Worm (Caenorhabditis elegans) whole organism, L4 larva: ENCODE data around the gene R03G8.3.
A peak's percentile ranks its signal among the peaks of the same experiment; 100 is the strongest.

ENCODE experiments used
- D1046.2 ChIP-seq: fragments of 200-800 bp; sonication (Bioruptor generic); IDR thresholded peaks from 2 replicates; pipeline ENCODE4 v1.3.6; 2022; ENCODE audit warnings: missing genetic modification characterization, missing compliant biosample characterization
- F26F4.8 ChIP-seq: fragments of 200-800 bp; sonication (Bioruptor generic); conservative IDR thresholded peaks from 2 replicates; pipeline ENCODE4 v1.3.6; 2022; ENCODE audit warnings: missing genetic modification characterization, missing compliant biosample characterization
- F37D6.2 ChIP-seq: sonication (generic microtip); optimal IDR thresholded peaks from 2 replicates; lab custom pipeline; 2016; ENCODE audit warnings: mild to moderate bottlenecking, missing genetic modification characterization, missing compliant biosample characterization
- F49E8.2 ChIP-seq: sonication (generic microtip); optimal IDR thresholded peaks from 2 replicates; lab custom pipeline; 2016; ENCODE audit warnings: missing compliant biosample characterization, mild to moderate bottlenecking, missing genetic modification characterization, borderline replicate concordance
- T26A8.4 ChIP-seq: fragments of 200-800 bp; sonication (Bioruptor generic); IDR thresholded peaks from 2 replicates; pipeline ENCODE4 v1.3.6; 2022; ENCODE audit warnings: missing genetic modification characterization, missing compliant biosample characterization
- Y105C5A.15 ChIP-seq: fragments of 200-800 bp; sonication (Bioruptor generic); IDR thresholded peaks from 2 replicates; pipeline ENCODE4 v1.3.6; 2022; ENCODE audit warnings: missing genetic modification characterization, missing compliant biosample characterization
- ama-1 ChIP-seq: fragments of 150-350 bp; optimal IDR thresholded peaks from 2 replicates; lab custom pipeline; 2014; ENCODE audit warnings: inconsistent platforms, mixed read lengths
- ceh-20 ChIP-seq: fragments of 200-800 bp; sonication (Bioruptor generic); IDR thresholded peaks from 2 replicates; pipeline ENCODE4 v1.3.6; 2022; ENCODE audit warnings: missing genetic modification reagents, missing genetic modification characterization, missing compliant biosample characterization
- ceh-32 ChIP-seq: sonication (generic microtip); optimal IDR thresholded peaks from 2 replicates; lab custom pipeline; 2016; ENCODE audit warnings: mild to moderate bottlenecking, missing genetic modification characterization, missing compliant biosample characterization; ENCODE audit not compliant: poor library complexity
- ceh-62 ChIP-seq: sonication (generic microtip); optimal IDR thresholded peaks from 2 replicates; lab custom pipeline; 2017; ENCODE audit warnings: missing biosample characterization, missing genetic modification characterization
- ceh-82 ChIP-seq: sonication (generic microtip); optimal IDR thresholded peaks from 2 replicates; lab custom pipeline; 2017; ENCODE audit warnings: missing biosample characterization, missing genetic modification characterization
- ctbp-1 ChIP-seq: fragments of 200-800 bp; sonication (Bioruptor generic); IDR thresholded peaks from 2 replicates; pipeline ENCODE4 v1.3.6; 2022; ENCODE audit warnings: missing genetic modification reagents, missing genetic modification characterization, missing compliant biosample characterization
- dmd-6 ChIP-seq: fragments of 200-800 bp; sonication (Bioruptor generic); IDR thresholded peaks from 2 replicates; pipeline ENCODE4 v1.3.6; 2022; ENCODE audit warnings: missing genetic modification reagents, missing genetic modification characterization, missing compliant biosample characterization
- dmd-8 ChIP-seq: fragments of 200-800 bp; sonication (Bioruptor generic); IDR thresholded peaks from 2 replicates; pipeline ENCODE4 v1.3.6; 2022; ENCODE audit warnings: missing genetic modification characterization, missing compliant biosample characterization
- dpl-1 ChIP-seq: fragments of 150-350 bp; optimal IDR thresholded peaks from 2 replicates; lab custom pipeline; 2014; ENCODE audit warnings: missing biosample characterization, missing genetic modification reagents, missing genetic modification characterization
- duxl-1 ChIP-seq: sonication (generic microtip); optimal IDR thresholded peaks from 2 replicates; lab custom pipeline; 2016; ENCODE audit warnings: mild to moderate bottlenecking, missing genetic modification characterization, moderate library complexity, missing compliant biosample characterization; ENCODE audit not compliant: poor library complexity
- dve-1 ChIP-seq: sonication (generic microtip); optimal IDR thresholded peaks from 2 replicates; lab custom pipeline; 2017; ENCODE audit warnings: antibody characterized with exemption, mild to moderate bottlenecking, missing genetic modification characterization, missing compliant biosample characterization; ENCODE audit not compliant: insufficient read depth
- egl-27 ChIP-seq: sonication (generic microtip); optimal IDR thresholded peaks from 3 replicates; lab custom pipeline; 2017; ENCODE audit warnings: missing biosample characterization, missing genetic modification reagents, missing genetic modification characterization
- egl-43 ChIP-seq: fragments of 200-800 bp; sonication (Bioruptor generic); IDR thresholded peaks from 2 replicates; pipeline ENCODE4 v1.3.6; 2022; ENCODE audit warnings: missing genetic modification reagents, missing genetic modification characterization, missing compliant biosample characterization
- lin-1 ChIP-seq: fragments of 200-800 bp; sonication (Bioruptor generic); IDR thresholded peaks from 2 replicates; pipeline ENCODE4 v1.3.6; 2022; ENCODE audit warnings: missing genetic modification reagents, missing genetic modification characterization, missing compliant biosample characterization
- lin-15B ChIP-seq: fragments of 150-350 bp; sonication (generic microtip); optimal IDR thresholded peaks from 3 replicates; lab custom pipeline; 2014; ENCODE audit warnings: missing biosample characterization, missing genetic modification characterization
- lin-29 ChIP-seq: fragments of 200-800 bp; sonication (Bioruptor generic); IDR thresholded peaks from 2 replicates; pipeline ENCODE4 v1.3.6; 2022; ENCODE audit warnings: missing genetic modification reagents, missing genetic modification characterization, missing compliant biosample characterization
- lin-38 ChIP-seq: fragments of 200-800 bp; sonication (Bioruptor generic); IDR thresholded peaks from 2 replicates; pipeline ENCODE4 v1.3.6; 2022; ENCODE audit warnings: missing genetic modification reagents, missing genetic modification characterization, missing compliant biosample characterization
- lir-3 ChIP-seq: sonication (generic microtip); optimal IDR thresholded peaks from 2 replicates; lab custom pipeline; 2016; ENCODE audit warnings: mild to moderate bottlenecking, missing genetic modification characterization, missing compliant biosample characterization
- madf-9 ChIP-seq: fragments of 200-800 bp; sonication (Bioruptor generic); conservative IDR thresholded peaks from 2 replicates; pipeline ENCODE4 v1.3.6; 2022; ENCODE audit warnings: missing genetic modification reagents, missing genetic modification characterization, missing compliant biosample characterization
- nhr-10 ChIP-seq: fragments of 150-350 bp; optimal IDR thresholded peaks from 2 replicates; lab custom pipeline; 2014; ENCODE audit warnings: missing biosample characterization, missing genetic modification characterization
- nhr-102 ChIP-seq: sonication (generic microtip); optimal IDR thresholded peaks from 2 replicates; lab custom pipeline; 2016; ENCODE audit warnings: mild to moderate bottlenecking, missing genetic modification characterization, moderate library complexity, missing compliant biosample characterization
- nhr-25 ChIP-seq: sonication (generic microtip); optimal IDR thresholded peaks from 2 replicates; lab custom pipeline; 2017; ENCODE audit warnings: missing genetic modification characterization, mild to moderate bottlenecking, missing compliant biosample characterization, antibody characterized with exemption, moderate library complexity, borderline replicate concordance; ENCODE audit not compliant: insufficient read depth
- nhr-28 ChIP-seq: fragments of 150-350 bp; optimal IDR thresholded peaks from 2 replicates; lab custom pipeline; 2014; ENCODE audit warnings: missing biosample characterization, missing genetic modification characterization
- nhr-41 ChIP-seq: fragments of 200-800 bp; sonication (Bioruptor generic); IDR thresholded peaks from 2 replicates; pipeline ENCODE4 v1.3.6; 2022; ENCODE audit warnings: missing genetic modification reagents, missing genetic modification characterization, missing compliant biosample characterization
- nhr-42 ChIP-seq: fragments of 200-800 bp; sonication (Bioruptor generic); IDR thresholded peaks from 2 replicates; pipeline ENCODE4 v1.3.6; 2022; ENCODE audit warnings: missing genetic modification characterization, missing compliant biosample characterization
- nhr-6 ChIP-seq: fragments of 150-350 bp; optimal IDR thresholded peaks from 2 replicates; lab custom pipeline; 2014; ENCODE audit warnings: missing biosample characterization, missing genetic modification characterization
- nhr-76 ChIP-seq: fragments of 150-350 bp; optimal IDR thresholded peaks from 2 replicates; lab custom pipeline; 2014; ENCODE audit warnings: missing biosample characterization, missing genetic modification characterization
- nhr-77 ChIP-seq: fragments of 150-350 bp; optimal IDR thresholded peaks from 2 replicates; lab custom pipeline; 2014; ENCODE audit warnings: missing biosample characterization, missing genetic modification characterization
- pha-4 ChIP-seq, 2 experiments: fragments of 150-350 bp in 1 of 2; fragments of 200-800 bp in 1 of 2; sonication (Bioruptor generic) in 1 of 2; IDR thresholded peaks in 1 of 2; optimal IDR thresholded peaks in 1 of 2; 2 replicates each; pipeline versions ENCODE4 v1.3.6 to Lab custom; 2014 to 2022; ENCODE audit warnings: missing genetic modification characterization in 2 of 2, missing genetic modification reagents in 2 of 2, missing biosample characterization in 1 of 2, missing compliant biosample characterization in 1 of 2
- rbr-2 ChIP-seq: sonication (generic microtip); optimal IDR thresholded peaks from 2 replicates; lab custom pipeline; 2016; ENCODE audit warnings: missing genotype, missing genetic modification characterization, missing compliant biosample characterization
- saeg-2 ChIP-seq: fragments of 200-800 bp; sonication (Bioruptor generic); IDR thresholded peaks from 2 replicates; pipeline ENCODE4 v1.3.6; 2022; ENCODE audit warnings: missing genetic modification reagents, missing genetic modification characterization, missing compliant biosample characterization
- sdz-12 ChIP-seq: fragments of 200-800 bp; sonication (Bioruptor generic); optimal IDR thresholded peaks from 2 replicates; lab custom pipeline; 2018; ENCODE audit warnings: mild to moderate bottlenecking, missing genetic modification characterization, missing compliant biosample characterization
- set-16 ChIP-seq: fragments of 200-800 bp; sonication (Bioruptor generic); IDR thresholded peaks from 2 replicates; pipeline ENCODE4 v1.3.6; 2022; ENCODE audit warnings: missing genetic modification reagents, missing genetic modification characterization, missing compliant biosample characterization
- skn-1 ChIP-seq: fragments of 150-350 bp; optimal IDR thresholded peaks from 2 replicates; lab custom pipeline; 2014; ENCODE audit warnings: missing biosample characterization, missing genetic modification characterization
- spr-1 ChIP-seq: sonication (generic microtip); optimal IDR thresholded peaks from 2 replicates; lab custom pipeline; 2016; ENCODE audit warnings: mild to moderate bottlenecking, missing genetic modification characterization, missing compliant biosample characterization
- spr-3 ChIP-seq: fragments of 200-800 bp; sonication (Bioruptor generic); optimal IDR thresholded peaks from 2 replicates; lab custom pipeline; 2018; ENCODE audit warnings: mild to moderate bottlenecking, missing genetic modification characterization, missing compliant biosample characterization
- tag-97 ChIP-seq: fragments of 200-800 bp; sonication (Bioruptor generic); IDR thresholded peaks from 2 replicates; pipeline ENCODE4 v1.3.6; 2022; ENCODE audit warnings: missing genetic modification characterization, missing compliant biosample characterization
- tra-1 ChIP-seq: fragments of 200-800 bp; sonication (Bioruptor generic); IDR thresholded peaks from 2 replicates; pipeline ENCODE4 v1.3.6; 2022; ENCODE audit warnings: missing genetic modification reagents, missing genetic modification characterization, missing compliant biosample characterization
- unc-130 ChIP-seq: sonication (generic microtip); optimal IDR thresholded peaks from 2 replicates; lab custom pipeline; 2016; ENCODE audit warnings: missing genetic modification reagents, missing genetic modification characterization, missing compliant biosample characterization
- unc-62 ChIP-seq, 3 experiments: fragments of 150-350 bp in 1 of 3; sonication (generic microtip); optimal IDR thresholded peaks in 2 of 3; peaks in 1 of 3; 1 replicate in 1 of 3; 2 replicates in 2 of 3; lab custom pipeline; 2014 to 2017; ENCODE audit warnings: missing biosample characterization in 3 of 3, missing genetic modification characterization in 3 of 3, missing genetic modification reagents in 3 of 3, missing genotype in 1 of 3
- vab-7 ChIP-seq: fragments of 200-800 bp; sonication (Bioruptor generic); IDR thresholded peaks from 2 replicates; pipeline ENCODE4 v1.3.6; 2022; ENCODE audit warnings: missing genetic modification reagents, missing genetic modification characterization, missing compliant biosample characterization
- zfp-3 ChIP-seq: fragments of 200-800 bp; sonication (Bioruptor generic); conservative IDR thresholded peaks from 2 replicates; pipeline ENCODE4 v1.3.6; 2022; ENCODE audit warnings: missing genetic modification reagents, missing genetic modification characterization, missing compliant biosample characterization
- zip-11 ChIP-seq: fragments of 200-800 bp; sonication (Bioruptor generic); IDR thresholded peaks from 2 replicates; pipeline ENCODE4 v1.3.6; 2022; ENCODE audit warnings: missing genetic modification characterization, missing compliant biosample characterization
- ztf-7 ChIP-seq: fragments of 150-350 bp; optimal IDR thresholded peaks from 2 replicates; lab custom pipeline; 2014; ENCODE audit warnings: missing biosample characterization, missing genetic modification characterization

Gene R03G8.3

ce11 chrX:13104966-13105365 is 14.2 kb downstream of the R03G8.3 start, which contains the start of gene F17H10.1 (continued):
- TF ChIP-seq ceh-82, result no peak
- no peak for TF ChIP-seq lin-29 (GFP tag; lab: Robert Waterston, UW)
- no peak for TF ChIP-seq nhr-76 (tag; lab: Kevin White, UChicago)
- TF ChIP-seq tra-1, result peak; percentile 93
- no peak for TF ChIP-seq unc-130 (GFP tag; lab: Kevin White, UChicago)
- TF ChIP-seq nhr-6 (tag; lab: Kevin White, UChicago), result no peak
- peak; percentile 52 for TF ChIP-seq nhr-25 (tag; lab: Kevin White, UChicago)
- peak; percentile 73 for TF ChIP-seq T26A8.4 (GFP tag; lab: Robert Waterston, UW)
- peak; percentile 75; the same call in 1 of the 2 replicates for TF ChIP-seq D1046.2 (GFP tag; lab: Robert Waterston, UW)
- TF ChIP-seq Y105C5A.15 (GFP tag; lab: Robert Waterston, UW), result 0 out of 2 replicates have a peak, but pooled peaks have one; percentile 52
- TF ChIP-seq pha-4 (GFP tag; IDR thresholded peaks at IDR 0.05; lab: Robert Waterston, UW), result no peak
- TF ChIP-seq pha-4 (tag; optimal IDR thresholded peaks at IDR 0.05; lab: Kevin White, UChicago), result no peak
- TF ChIP-seq spr-3, result no peak
- TF ChIP-seq lir-3, result no peak
- no peak for TF ChIP-seq nhr-10
- no peak for TF ChIP-seq F49E8.2 (tag; lab: Kevin White, UChicago)
- TF ChIP-seq nhr-42, result no peak
- peak; percentile 73 for TF ChIP-seq nhr-102 (tag; lab: Kevin White, UChicago)
- TF ChIP-seq dmd-8 (GFP tag; lab: Robert Waterston, UW), result no peak
- TF ChIP-seq duxl-1, result no peak
- peak; percentile 80 for TF ChIP-seq ceh-20 (GFP tag; lab: Robert Waterston, UW)
- no peak for TF ChIP-seq ceh-62 (tag; lab: Kevin White, UChicago)
- no peak for TF ChIP-seq tag-97 (GFP tag; lab: Robert Waterston, UW)
- TF ChIP-seq zfp-3 (GFP tag; lab: Robert Waterston, UW), result peak; percentile 91
- TF ChIP-seq dmd-6 (GFP tag; lab: Robert Waterston, UW), result peak; percentile 97
- peak; percentile 40 for TF ChIP-seq dpl-1 (GFP tag; lab: Kevin White, UChicago)
- no peak for TF ChIP-seq vab-7 (GFP tag; lab: Robert Waterston, UW)
- no peak for TF ChIP-seq ama-1 (lab: Kevin White, UChicago)
- no peak for TF ChIP-seq sdz-12 (GFP tag; lab: Kevin White, UChicago)
- TF ChIP-seq nhr-77 (tag; lab: Kevin White, UChicago), result peak; percentile 84
- no peak for TF ChIP-seq F26F4.8 (GFP tag; lab: Robert Waterston, UW)
- peak; percentile 50; the same call in 1 of the 2 replicates for TF ChIP-seq saeg-2 (GFP tag; lab: Robert Waterston, UW)
- TF ChIP-seq lin-1, result peak; percentile 90
- TF ChIP-seq nhr-41 (GFP tag; lab: Robert Waterston, UW), result peak; percentile 82
- TF ChIP-seq set-16 (GFP tag; lab: Robert Waterston, UW), result peak; percentile 62; the same call in 1 of the 2 replicates
- no peak for TF ChIP-seq ceh-32
- peak; percentile 97 for TF ChIP-seq dve-1
- TF ChIP-seq F37D6.2 (tag; lab: Kevin White, UChicago), result no peak
- TF ChIP-seq lin-15B, result no peak
- no peak for TF ChIP-seq ztf-7 (tag; lab: Kevin White, UChicago)
- TF ChIP-seq skn-1 (tag; lab: Kevin White, UChicago), result no peak
- no peak for TF ChIP-seq egl-43 (GFP tag; lab: Robert Waterston, UW)
- no peak for TF ChIP-seq zip-11 (GFP tag; lab: Robert Waterston, UW)
- no peak for TF ChIP-seq lin-38 (GFP tag; lab: Robert Waterston, UW)
- peak; percentile 48 for TF ChIP-seq spr-1 (tag; lab: Kevin White, UChicago)
- no peak for TF ChIP-seq egl-27 (tag; lab: Kevin White, UChicago)
- TF ChIP-seq rbr-2 (tag; lab: Kevin White, UChicago), result peak; percentile 52
- TF ChIP-seq madf-9, result peak; percentile 65; the same call in 1 of the 2 replicates
- TF ChIP-seq ctbp-1 (GFP tag; lab: Robert Waterston, UW), result peak; percentile 46; the same call in 1 of the 2 replicates
- peak; percentile 97 for TF ChIP-seq nhr-28 (tag; lab: Kevin White, UChicago)
- TF ChIP-seq unc-62 (GFP tag; optimal IDR thresholded peaks at IDR 0.05 in 1 of 2; lab: Kevin White, UChicago), result no peak
- TF ChIP-seq unc-62 (tag; optimal IDR thresholded peaks at IDR 0.05; lab: Kevin White, UChicago), result no peak
